Fruit fly (Drosophila melanogaster): Measurements from ENCODE around the gene CG15211.

Gene CG15211

DNA sequence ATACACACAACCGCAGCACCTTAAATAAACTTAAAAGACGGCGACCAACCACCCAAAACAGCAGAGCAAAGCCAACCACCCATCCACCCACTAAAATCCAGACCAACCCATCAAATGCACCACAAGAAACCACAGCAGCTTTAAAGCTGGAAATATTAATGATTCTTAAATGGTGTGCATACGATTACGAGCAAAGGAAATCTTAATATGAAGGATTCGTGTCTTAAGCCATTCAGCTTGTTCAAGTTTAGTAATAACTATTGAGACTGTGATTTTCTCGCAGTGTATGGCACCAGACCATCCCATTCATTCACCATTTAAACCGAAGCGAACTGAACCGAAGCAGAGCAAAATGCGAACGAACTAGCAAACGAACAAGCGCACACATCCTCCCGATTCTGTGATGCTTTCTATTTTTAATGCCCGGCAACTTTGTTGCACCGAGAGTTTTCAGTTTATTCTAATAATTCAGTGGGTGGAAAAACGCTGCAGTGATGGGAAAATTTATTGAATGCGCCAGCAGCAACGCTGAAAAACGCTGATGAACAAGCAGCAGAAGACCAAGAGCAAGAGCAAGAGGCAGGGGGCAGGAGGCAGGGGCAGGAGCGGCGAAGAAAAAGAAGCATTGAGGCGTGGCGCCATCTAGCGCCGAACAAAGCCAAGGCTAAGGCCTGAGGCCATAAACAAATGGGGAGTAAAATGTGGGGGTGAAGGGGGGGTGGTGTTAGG is 34.8 kb upstream of the CG15211 start (continued):
- TF ChIP-seq zfh1 (GFP tag; IDR thresholded peaks at IDR 0.05) (peak; percentile 91), so (GFP tag; IDR thresholded peaks at IDR 0.05) (peak; percentile 85), slp2 (GFP tag; optimal IDR thresholded peaks at IDR 0.05) (peak; percentile 84), ssp (GFP tag; IDR thresholded peaks at IDR 0.05) (peak; percentile 79), tll (GFP tag; optimal IDR thresholded peaks at IDR 0.05) (no peak), emc (GFP tag; optimal IDR thresholded peaks at IDR 0.05) (peak; percentile 51), Hand (GFP tag; optimal IDR thresholded peaks at IDR 0.05) (peak; percentile 71), Dbx (GFP tag; IDR thresholded peaks at IDR 0.05) (peak; percentile 78), corto (GFP tag; optimal IDR thresholded peaks at IDR 0.05) (no peak), peb (GFP tag; IDR thresholded peaks at IDR 0.05) (peak; percentile 85), Doc2 (GFP tag; IDR thresholded peaks at IDR 0.05) (no peak), Asciz (GFP tag; optimal IDR thresholded peaks at IDR 0.05) (peak; percentile 83), Pdp1 (GFP tag; optimal IDR thresholded peaks at IDR 0.05) (peak; percentile 61 to 78), fu2 (GFP tag; optimal IDR thresholded peaks at IDR 0.05) (peak; percentile 83), ara (GFP tag; IDR thresholded peaks at IDR 0.05) (peak; percentile 89), CG9876 (GFP tag; optimal IDR thresholded peaks at IDR 0.05) (peak; percentile 30), caup (GFP tag; optimal IDR thresholded peaks at IDR 0.05; ENCODE audit: severe bottlenecking) (peak; percentile 84), Tbp (GFP tag; optimal IDR thresholded peaks at IDR 0.05) (no peak), slbo (GFP tag; IDR thresholded peaks at IDR 0.05) (peak; percentile 87), vfl (GFP tag; optimal IDR thresholded peaks at IDR 0.05) (no peak), dimm (GFP tag; IDR thresholded peaks at IDR 0.05) (peak; percentile 72), jigr1 (GFP tag; IDR thresholded peaks at IDR 0.05) (peak; percentile 71), zen (tag; optimal IDR thresholded peaks at IDR 0.05) (peak; percentile 67), Awh (GFP tag; IDR thresholded peaks at IDR 0.05) (peak; percentile 89), CG33557 (GFP tag; optimal IDR thresholded peaks at IDR 0.05) (peak; percentile 29), CG6791 (GFP tag; IDR thresholded peaks at IDR 0.05; ENCODE audit: partially characterized antibody) (no peak), CG18011 (GFP tag; optimal IDR thresholded peaks at IDR 0.05) (peak; percentile 72), ci (GFP tag; IDR thresholded peaks at IDR 0.05) (peak; percentile 94), CG10366 (GFP tag; IDR thresholded peaks at IDR 0.05) (peak; percentile 86), CG14860 (GFP tag; IDR thresholded peaks at IDR 0.05; ENCODE audit: partially characterized antibody) (no peak), sob (GFP tag; IDR thresholded peaks at IDR 0.05) (peak; percentile 87), CoRest (tag; optimal IDR thresholded peaks at IDR 0.05) (peak; percentile 86), D (optimal IDR thresholded peaks at IDR 0.05) (no peak), D (GFP tag; optimal IDR thresholded peaks at IDR 0.05) (peak; percentile 88), CG10959 (GFP tag; IDR thresholded peaks at IDR 0.05) (peak; percentile 62), otp (GFP tag; IDR thresholded peaks at IDR 0.05) (peak; percentile 80), CG12659 (GFP tag; optimal IDR thresholded peaks at IDR 0.05) (peak; percentile 88), CG18599 (GFP tag; optimal IDR thresholded peaks at IDR 0.05) (peak; percentile 94), al (GFP tag; IDR thresholded peaks at IDR 0.05) (0 out of 2 replicates have a peak, but pooled peaks have one; percentile 42), Dref (GFP tag; IDR thresholded peaks at IDR 0.05) (no peak), dmrt11E (tag; optimal IDR thresholded peaks at IDR 0.05) (peak; percentile 68), gem (tag; optimal IDR thresholded peaks at IDR 0.05) (peak; percentile 91), Abd-B (GFP tag; optimal IDR thresholded peaks at IDR 0.05) (peak; percentile 85), CG4730 (GFP tag; IDR thresholded peaks at IDR 0.05) (peak; percentile 81), CG17829 (tag; optimal IDR thresholded peaks at IDR 0.05) (peak; percentile 89), sim (GFP tag; IDR thresholded peaks at IDR 0.05) (peak; percentile 41; the same call in 1 of the 2 replicates), CG2875 (GFP tag; optimal IDR thresholded peaks at IDR 0.05) (peak; percentile 82), az2 (GFP tag; optimal IDR thresholded peaks at IDR 0.05) (peak; percentile 68), CG12219 (GFP tag; optimal IDR thresholded peaks at IDR 0.05) (peak; percentile 84)
